Worm (Caenorhabditis elegans) whole organism, early embryonic: ENCODE data around the gene F01D4.5.

ENCODE experiments used
- B0310.2 ChIP-seq: sonication (generic microtip); optimal IDR thresholded peaks from 2 replicates; lab custom pipeline; 2016; ENCODE audit warnings: mild to moderate bottlenecking, missing genetic modification characterization, missing compliant biosample characterization
- ama-1 ChIP-seq: fragments of 150-350 bp; optimal IDR thresholded peaks from 2 replicates; lab custom pipeline; 2014
- tbx-37 ChIP-seq: fragments of 200-800 bp; sonication (Bioruptor generic); conservative IDR thresholded peaks from 2 replicates; pipeline ENCODE4 v1.3.6; 2022; ENCODE audit warnings: missing genetic modification reagents, missing genetic modification characterization, missing compliant biosample characterization

DNA sequence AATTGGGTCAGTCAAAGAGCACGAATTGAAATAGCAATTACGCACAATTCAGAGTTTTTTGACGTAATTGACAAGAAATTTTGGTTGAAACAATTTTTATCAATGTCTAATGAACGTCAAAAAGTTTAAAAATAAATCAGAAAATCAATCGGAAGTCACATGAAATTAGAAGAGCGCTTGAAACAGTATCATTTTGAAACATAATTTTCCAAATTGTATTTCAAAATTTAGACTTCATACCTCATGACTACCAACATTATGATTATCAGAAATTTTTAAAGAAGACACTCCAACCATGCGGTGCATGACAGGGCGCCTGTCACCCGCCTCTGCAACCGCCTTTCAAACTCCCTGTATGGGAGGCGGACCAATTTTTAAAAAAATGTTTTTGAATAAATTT is 29.8 kb upstream of the F01D4.5 start:
- TF ChIP-seq B0310.2 (tag; lab: Kevin White, UChicago) (no peak), tbx-37 (GFP tag; lab: Robert Waterston, UW) (no peak), ama-1 (lab: Kevin White, UChicago) (no peak)
